Fruit fly (Drosophila melanogaster): ENCODE measurements around the gene CG8838.
A peak's percentile ranks its signal among the peaks of the same experiment; 100 is the strongest.

The CG8838 gene

DNA sequence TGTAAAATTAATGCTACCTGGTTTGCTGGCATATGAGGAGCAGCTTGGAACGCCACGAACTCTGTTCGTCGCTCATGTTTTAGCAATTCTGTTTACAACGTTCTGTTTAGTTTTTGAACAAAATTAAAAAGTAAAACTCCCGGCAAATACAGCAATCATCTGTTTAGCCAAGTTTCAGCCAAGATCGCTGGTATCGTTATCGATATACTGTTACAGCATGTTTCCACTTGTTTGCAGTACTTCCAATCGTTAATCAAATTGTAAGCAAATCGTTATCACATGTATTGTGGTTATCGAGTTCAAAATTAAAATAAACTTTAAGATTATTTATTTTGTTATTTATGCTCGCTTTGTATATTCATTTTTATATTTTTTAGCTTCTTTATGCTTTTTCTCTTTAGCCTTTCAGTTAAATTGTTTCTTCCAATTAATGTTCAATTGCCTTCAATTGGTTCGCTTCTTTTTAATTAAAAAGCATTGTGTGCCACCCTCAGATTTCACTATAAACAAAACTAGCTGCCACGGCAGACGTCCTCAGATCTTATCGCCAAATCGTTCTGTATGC, 37.6 kb upstream of the CG8838 start, which contains the start of the genes Fign and CG8837 (continued):
- TF ChIP-seq Mes4 (GFP tag; optimal IDR thresholded peaks at IDR 0.05) (no peak), ems (GFP tag; optimal IDR thresholded peaks at IDR 0.05) (no peak), pros (GFP tag; optimal IDR thresholded peaks at IDR 0.05) (no peak), tx (GFP tag; optimal IDR thresholded peaks at IDR 0.05) (no peak), Antp (GFP tag; optimal IDR thresholded peaks at IDR 0.05) (no peak), hbn (GFP tag; IDR thresholded peaks at IDR 0.05; ENCODE audit: partially characterized antibody) (peak; percentile 58), CG11398 (GFP tag; optimal IDR thresholded peaks at IDR 0.05) (no peak), tio (GFP tag; optimal IDR thresholded peaks at IDR 0.05) (no peak), schlank (tag; optimal IDR thresholded peaks at IDR 0.05) (no peak), CG10654 (GFP tag; optimal IDR thresholded peaks at IDR 0.05) (no peak), vfl (GFP tag; optimal IDR thresholded peaks at IDR 0.05) (no peak), Mad (GFP tag; optimal IDR thresholded peaks at IDR 0.05) (no peak), Nf-YA (GFP tag; IDR thresholded peaks at IDR 0.05) (no peak), NC2α (GFP tag; optimal IDR thresholded peaks at IDR 0.05) (no peak), CG12219 (GFP tag; optimal IDR thresholded peaks at IDR 0.05) (no peak), CG6254 (GFP tag; optimal IDR thresholded peaks at IDR 0.05) (no peak), gem (tag; optimal IDR thresholded peaks at IDR 0.05) (no peak), CG32772 (GFP tag; IDR thresholded peaks at IDR 0.05) (no peak), CG15696 (tag; optimal IDR thresholded peaks at IDR 0.05) (no peak), Dip3 (GFP tag; optimal IDR thresholded peaks at IDR 0.05) (no peak), Fer3 (tag; optimal IDR thresholded peaks at IDR 0.05) (no peak), dysf (GFP tag; IDR thresholded peaks at IDR 0.05) (no peak), hb (GFP tag; IDR thresholded peaks at IDR 0.05; ENCODE audit: partially characterized antibody) (peak; percentile 95), sima (GFP tag; optimal IDR thresholded peaks at IDR 0.05) (no peak), CG3407 (GFP tag; optimal IDR thresholded peaks at IDR 0.05) (no peak), CG31365 (tag; optimal IDR thresholded peaks at IDR 0.05) (no peak), br (optimal IDR thresholded peaks at IDR 0.05) (no peak), B-H1 (GFP tag; IDR thresholded peaks at IDR 0.05) (no peak), CG12659 (GFP tag; optimal IDR thresholded peaks at IDR 0.05) (no peak), Bgb (GFP tag; IDR thresholded peaks at IDR 0.05; ENCODE audit: partially characterized antibody) (peak; percentile 94), Hr78 (GFP tag; optimal IDR thresholded peaks at IDR 0.05) (no peak), chinmo (GFP tag; IDR thresholded peaks at IDR 0.05; ENCODE audit: partially characterized antibody) (peak; percentile 68; the same call in 1 of the 4 replicates), CG10431 (GFP tag; optimal IDR thresholded peaks at IDR 0.05) (no peak), TFAM (GFP tag; optimal IDR thresholded peaks at IDR 0.05) (no peak), Trl (optimal IDR thresholded peaks at IDR 0.05) (no peak), Trl (GFP tag; optimal IDR thresholded peaks at IDR 0.05) (no peak), jigr1 (GFP tag; IDR thresholded peaks at IDR 0.05) (no peak), CG34224 (GFP tag; IDR thresholded peaks at IDR 0.05; ENCODE audit: partially characterized antibody) (peak; percentile 86), CG9215 (GFP tag; IDR thresholded peaks at IDR 0.05) (no peak), CG1603 (tag; optimal IDR thresholded peaks at IDR 0.05) (peak; percentile 71), Camta (GFP tag; optimal IDR thresholded peaks at IDR 0.05) (no peak), Jarid2 (GFP tag; optimal IDR thresholded peaks at IDR 0.05) (no peak), CG14860 (GFP tag; IDR thresholded peaks at IDR 0.05; ENCODE audit: partially characterized antibody) (peak; percentile 91), CG10209 (GFP tag; optimal IDR thresholded peaks at IDR 0.05) (no peak), gcm (GFP tag; optimal IDR thresholded peaks at IDR 0.05) (no peak), cg (GFP tag; optimal IDR thresholded peaks at IDR 0.05) (no peak), CG8089 (GFP tag; optimal IDR thresholded peaks at IDR 0.05) (no peak), CG4820 (GFP tag; optimal IDR thresholded peaks at IDR 0.05) (no peak), slbo (GFP tag; IDR thresholded peaks at IDR 0.05) (no peak), Drgx (GFP tag; IDR thresholded peaks at IDR 0.05) (no peak), ab (GFP tag; optimal IDR thresholded peaks at IDR 0.05) (no peak)

Data from whole organism, embryonic.